Worm (Caenorhabditis elegans): Measurements from ENCODE around the gene pqn-35.

DNA sequence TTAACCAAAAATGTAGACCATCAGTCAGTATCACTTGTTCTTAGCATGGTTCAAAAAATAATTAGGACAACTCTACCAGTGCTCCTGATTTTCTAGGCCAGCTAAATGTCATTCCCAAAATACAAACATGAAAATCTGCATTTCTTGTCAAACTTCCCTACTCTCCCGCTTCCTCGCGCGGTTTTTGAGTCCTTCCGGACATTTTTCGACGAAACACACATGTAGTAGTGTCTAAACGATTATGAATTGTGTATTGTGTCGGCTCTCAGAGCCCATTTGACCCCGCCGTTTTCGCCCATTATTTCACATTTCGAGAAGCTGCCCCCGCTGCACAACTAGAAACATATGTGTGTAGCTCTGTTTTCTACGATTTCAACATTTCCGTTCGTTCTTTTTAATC, 13.8 kb downstream of the pqn-35 start, which contains the start of gene F35D11.1:
- TF ChIP-seq egl-5 (tag; optimal IDR thresholded peaks at IDR 0.05): no peak
- TF ChIP-seq zag-1 (tag; optimal IDR thresholded peaks at IDR 0.05): no peak
- TF ChIP-seq ama-1 (optimal IDR thresholded peaks at IDR 0.05): no peak
- no peak for TF ChIP-seq snpc-4 (tag; optimal IDR thresholded peaks at IDR 0.05)
- TF ChIP-seq nhr-11 (tag; optimal IDR thresholded peaks at IDR 0.05): no peak
- TF ChIP-seq ztf-11 (tag; optimal IDR thresholded peaks at IDR 0.05): no peak
- TF ChIP-seq ZK546.5 (tag; optimal IDR thresholded peaks at IDR 0.05): no peak

Data from whole organism, L3 larva.